Worm (Caenorhabditis elegans): ENCODE data around the gene fbxb-105.

DNA sequence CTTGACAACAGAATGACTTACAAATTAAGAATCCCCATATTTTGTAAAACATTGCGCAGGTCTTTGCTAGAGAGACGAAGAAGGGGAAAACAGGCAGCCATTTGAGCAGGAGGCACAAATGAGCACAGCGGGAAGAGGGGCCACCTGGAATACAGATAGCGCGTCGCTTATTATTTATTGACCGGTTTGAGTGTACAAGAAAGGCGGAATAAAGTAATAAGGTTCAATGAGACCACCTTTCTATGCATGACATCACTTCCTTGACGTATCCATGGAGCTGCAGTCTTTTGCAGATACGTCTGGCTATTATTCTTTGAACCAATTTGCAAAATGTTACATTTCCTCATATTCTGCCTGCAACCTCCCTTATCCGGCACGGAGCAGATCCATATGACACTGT is 4.2 kb upstream of the fbxb-105 start, which contains the start of gene fbxb-111:
- no peak for TF ChIP-seq lin-39 (tag; optimal IDR thresholded peaks at IDR 0.05)
- TF ChIP-seq snpc-4 (tag; optimal IDR thresholded peaks at IDR 0.05): no peak
- TF ChIP-seq egl-27 (tag; optimal IDR thresholded peaks at IDR 0.05): no peak
- no peak for TF ChIP-seq nhr-237 (tag; optimal IDR thresholded peaks at IDR 0.05)
- TF ChIP-seq nhr-76 (tag; optimal IDR thresholded peaks at IDR 0.05): no peak
- TF ChIP-seq pqm-1 (tag; optimal IDR thresholded peaks at IDR 0.05): no peak
- TF ChIP-seq fkh-10 (GFP tag; optimal IDR thresholded peaks at IDR 0.05): no peak
- no peak for TF ChIP-seq zag-1 (tag; optimal IDR thresholded peaks at IDR 0.05)
- TF ChIP-seq R02D3.7 (tag; optimal IDR thresholded peaks at IDR 0.05): no peak
- TF ChIP-seq nhr-28 (tag; optimal IDR thresholded peaks at IDR 0.05): no peak
